Fruit fly (Drosophila melanogaster) whole organism, prepupa: Measurements from ENCODE around the gene AdamTS-B.

Experiments
- CG6792 ChIP-seq: fragments of 200-800 bp; sonication (Bioruptor generic); optimal IDR thresholded peaks from 3 replicates; lab custom pipeline; 2016; ENCODE audit warnings: missing biosample characterization, missing genetic modification characterization
- CG6854 ChIP-seq: fragments of 200-800 bp; sonication (Bioruptor generic); optimal IDR thresholded peaks from 2 replicates; lab custom pipeline; 2017; ENCODE audit warnings: missing biosample characterization, mild to moderate bottlenecking, missing genetic modification characterization
- CG7368 ChIP-seq: fragments of 200-800 bp; sonication (Bioruptor generic); optimal IDR thresholded peaks from 3 replicates; lab custom pipeline; 2016; ENCODE audit warnings: missing biosample characterization, missing genetic modification characterization
- Lpt ChIP-seq: fragments of 200-800 bp; sonication (Bioruptor generic); optimal IDR thresholded peaks from 3 replicates; lab custom pipeline; 2016; ENCODE audit warnings: missing biosample characterization, missing genetic modification characterization
- Sox15 ChIP-seq: fragments of 200-800 bp; sonication (Bioruptor generic); optimal IDR thresholded peaks from 3 replicates; lab custom pipeline; 2016; ENCODE audit warnings: missing biosample characterization, missing genetic modification characterization
- dsx ChIP-seq: fragments of 200-800 bp; optimal IDR thresholded peaks from 3 replicates; lab custom pipeline; 2019; ENCODE audit warnings: missing biosample characterization, mild to moderate bottlenecking, missing genetic modification characterization, moderate library complexity; ENCODE audit not compliant: poor library complexity, severe bottlenecking
- spab ChIP-seq: fragments of 200-800 bp; sonication (Bioruptor generic); optimal IDR thresholded peaks from 2 replicates; lab custom pipeline; 2017; ENCODE audit warnings: missing biosample characterization, mild to moderate bottlenecking, missing genetic modification characterization, missing genetic modification reagents
- ss ChIP-seq, 2 experiments: fragments of 200-800 bp; sonication (Bioruptor generic); optimal IDR thresholded peaks; 2 replicates in 1 of 2; 3 replicates in 1 of 2; lab custom pipeline; 2017 to 2018; ENCODE audit warnings: mild to moderate bottlenecking in 2 of 2, missing biosample characterization in 2 of 2, missing genetic modification characterization in 2 of 2, moderate library complexity in 1 of 2
- svp ChIP-seq: fragments of 200-800 bp; sonication (Bioruptor generic); peaks from one replicate; lab custom pipeline; 2016; ENCODE audit warnings: missing biosample characterization, missing genetic modification characterization

DNA sequence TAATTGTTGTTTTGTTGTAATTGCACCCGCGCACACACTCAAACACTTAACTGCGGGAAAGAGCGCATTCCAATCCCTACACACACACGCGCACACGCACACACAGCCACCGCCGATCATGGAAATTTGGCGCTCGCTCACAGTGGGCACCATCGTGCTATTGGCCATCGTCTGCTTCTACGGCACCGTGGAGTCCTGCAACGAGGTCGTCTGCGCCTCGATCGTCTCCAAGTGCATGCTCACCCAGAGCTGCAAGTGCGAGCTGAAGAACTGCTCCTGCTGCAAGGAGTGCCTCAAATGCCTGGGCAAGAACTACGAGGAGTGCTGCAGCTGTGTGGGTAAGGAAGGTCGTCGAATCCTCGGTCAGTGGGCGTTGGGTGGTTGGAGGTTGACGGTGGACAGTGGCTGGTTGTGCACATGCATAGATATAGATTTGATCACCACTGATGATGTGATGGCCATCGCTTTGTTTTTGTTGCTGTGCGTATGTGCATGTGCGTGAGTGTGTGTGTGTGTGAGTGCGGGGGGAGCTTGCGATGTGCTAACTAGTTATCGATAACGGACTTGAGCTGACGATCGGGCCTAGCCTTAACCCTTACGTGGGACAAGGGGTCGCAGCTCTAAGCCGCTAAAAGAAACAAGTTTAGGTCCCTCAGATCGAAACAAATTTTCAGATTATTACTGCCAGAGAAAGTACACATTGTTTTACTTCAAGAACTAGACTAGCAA is 7.5 kb upstream of the AdamTS-B start:
- TF ChIP-seq ss (GFP tag; optimal IDR thresholded peaks at IDR 0.05; lab: Kevin White, UChicago) (peak in 1 of 2 experiments; percentile 1), CG6792 (GFP tag; lab: Kevin White, UChicago) (no peak), CG7368 (no peak), Sox15 (no peak), dsx (no peak), CG6854 (GFP tag; lab: Kevin White, UChicago) (no peak), spab (GFP tag; lab: Kevin White, UChicago) (no peak), Lpt (no peak), svp (GFP tag; lab: Kevin White, UChicago) (peak; percentile 51)
